Worm (Caenorhabditis elegans): ENCODE data around the gene C24A3.4.

DNA sequence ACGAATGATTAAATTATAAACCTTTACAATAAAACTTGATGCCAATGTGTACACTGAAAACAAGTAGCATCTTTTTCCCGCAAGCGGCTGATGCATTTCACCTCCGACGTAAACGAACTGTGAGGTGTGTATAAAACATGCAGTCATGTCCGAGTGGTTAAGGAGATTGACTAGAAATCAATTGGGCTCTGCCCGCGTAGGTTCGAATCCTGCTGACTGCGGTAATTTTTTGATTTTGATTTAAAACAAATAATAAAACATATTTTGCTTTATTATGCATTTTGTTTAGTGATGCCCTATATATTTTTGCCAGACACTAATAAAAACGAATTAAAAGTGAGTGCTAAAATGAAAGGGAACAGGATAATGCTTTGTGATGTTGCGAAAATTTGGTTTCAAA, 20.7 kb upstream of the C24A3.4 start:
- TF ChIP-seq fos-1 (tag; optimal IDR thresholded peaks at IDR 0.05) (no peak), ama-1 (optimal IDR thresholded peaks at IDR 0.05) (no peak), hlh-30 (tag; optimal IDR thresholded peaks at IDR 0.05; ENCODE audit: insufficient read depth) (peak; percentile 38), mes-2 (tag; optimal IDR thresholded peaks at IDR 0.05; ENCODE audit: poor library complexity, severe bottlenecking) (no peak), unc-62 (GFP tag; optimal IDR thresholded peaks at IDR 0.05 in 1 of 2) (peak in 1 of 2 experiments; percentile 98), unc-62 (tag; optimal IDR thresholded peaks at IDR 0.05) (no peak), daf-16 (GFP tag; optimal IDR thresholded peaks at IDR 0.05) (peak; percentile 37 to 84), daf-16 (tag; optimal IDR thresholded peaks at IDR 0.05) (peak; percentile 63), dve-1 (tag; optimal IDR thresholded peaks at IDR 0.05; ENCODE audit: insufficient read depth) (no peak), lin-15B (tag; optimal IDR thresholded peaks at IDR 0.05) (no peak)
